Worm (Caenorhabditis elegans) whole organism, midembryonic: ENCODE measurements around the gene mrpl-11.

Experiments
- flt-1 ChIP-seq: fragments of 200-800 bp; sonication (Bioruptor generic); IDR thresholded peaks from 2 replicates; pipeline ENCODE4 v1.3.6; 2022; ENCODE audit warnings: missing genetic modification characterization, missing compliant biosample characterization
- ref-1 ChIP-seq: fragments of 200-800 bp; sonication (Bioruptor generic); conservative IDR thresholded peaks from 2 replicates; pipeline ENCODE4 v1.3.6; 2022; ENCODE audit warnings: missing genetic modification reagents, missing genetic modification characterization, missing compliant biosample characterization
- ztf-29 ChIP-seq: fragments of 200-800 bp; sonication (Bioruptor generic); IDR thresholded peaks from 2 replicates; pipeline ENCODE4 v1.3.6; 2022; ENCODE audit warnings: missing genetic modification reagents, missing genetic modification characterization, missing compliant biosample characterization

ce11 chrIII:8668717-8669116 is 48.7 kb upstream of the mrpl-11 start:
- TF ChIP-seq flt-1 (GFP tag; lab: Robert Waterston, UW) (no peak), ref-1 (no peak), ztf-29 (GFP tag; lab: Robert Waterston, UW) (no peak)
